Fruit fly (Drosophila melanogaster) whole organism, embryonic: ENCODE data around the gene lectin-37Da.

Experiments
- BtbVII ChIP-seq: fragments of 200-800 bp; sonication (Bioruptor generic); optimal IDR thresholded peaks from 3 replicates; lab custom pipeline; 2017; ENCODE audit warnings: missing biosample characterization, mild to moderate bottlenecking, missing genetic modification characterization
- CG10321 ChIP-seq: fragments of 200-800 bp; sonication (Bioruptor generic); IDR thresholded peaks from 2 replicates; pipeline ENCODE4 v1.3.6; 2022; ENCODE audit warnings: missing biosample characterization, missing genetic modification characterization
- CG10565 ChIP-seq: fragments of 200-800 bp; sonication (Bioruptor generic); optimal IDR thresholded peaks from 3 replicates; lab custom pipeline; 2016; ENCODE audit warnings: missing biosample characterization, mild to moderate bottlenecking, missing genetic modification characterization
- CG11695 ChIP-seq: fragments of 200-800 bp; sonication (Bioruptor generic); IDR thresholded peaks from 3 replicates; pipeline ENCODE4 v1.3.6; 2022; ENCODE audit warnings: missing biosample characterization, missing genetic modification characterization
- CG1233 ChIP-seq: fragments of 200-800 bp; sonication (Bioruptor generic); optimal IDR thresholded peaks from 4 replicates; lab custom pipeline; 2018; ENCODE audit warnings: missing biosample characterization, mild to moderate bottlenecking, missing genetic modification characterization
- CG13287 ChIP-seq: fragments of 200-800 bp; sonication (Bioruptor generic); IDR thresholded peaks from 2 replicates; pipeline ENCODE4 v1.3.6; 2022; ENCODE audit warnings: missing biosample characterization, missing genetic modification characterization; ENCODE audit not compliant: partially characterized antibody
- CG17328 ChIP-seq: fragments of 200-800 bp; sonication (Bioruptor generic); IDR thresholded peaks from 2 replicates; pipeline ENCODE4 v1.3.6; 2022; ENCODE audit warnings: missing biosample characterization, missing genetic modification characterization
- CG18599 ChIP-seq: fragments of 200-800 bp; sonication (Bioruptor generic); optimal IDR thresholded peaks from 3 replicates; lab custom pipeline; 2017; ENCODE audit warnings: missing biosample characterization, missing genetic modification characterization, mild to moderate bottlenecking, moderate library complexity, missing genetic modification reagents
- CG2116 ChIP-seq: fragments of 200-800 bp; sonication (Bioruptor generic); optimal IDR thresholded peaks from 3 replicates; lab custom pipeline; 2018; ENCODE audit warnings: missing biosample characterization, mild to moderate bottlenecking, missing genetic modification characterization
- CG2129 ChIP-seq: fragments of 200-800 bp; sonication (Bioruptor generic); IDR thresholded peaks from 2 replicates; pipeline ENCODE4 v1.3.6; 2022; ENCODE audit warnings: missing biosample characterization, missing genetic modification characterization; ENCODE audit not compliant: partially characterized antibody
- CG30431 ChIP-seq: fragments of 200-800 bp; sonication (Bioruptor generic); optimal IDR thresholded peaks from 2 replicates; lab custom pipeline; 2017; ENCODE audit warnings: missing biosample characterization, missing genetic modification characterization
- CG31224 ChIP-seq: fragments of 200-800 bp; sonication (Bioruptor generic); IDR thresholded peaks from 2 replicates; pipeline ENCODE4 v1.3.6; 2022; ENCODE audit warnings: missing biosample characterization, missing genetic modification characterization
- CG32767 ChIP-seq: fragments of 200-800 bp; sonication (Bioruptor generic); IDR thresholded peaks from 2 replicates; pipeline ENCODE4 v1.3.6; 2022; ENCODE audit warnings: missing biosample characterization, missing genetic modification characterization
- CG6175 ChIP-seq: fragments of 200-800 bp; sonication (Bioruptor generic); IDR thresholded peaks from 3 replicates; pipeline ENCODE4 v1.3.6; 2022; ENCODE audit warnings: missing biosample characterization, missing genetic modification characterization
- CG6813 ChIP-seq: fragments of 200-800 bp; sonication (Bioruptor generic); optimal IDR thresholded peaks from 2 replicates; lab custom pipeline; 2017; ENCODE audit warnings: missing biosample characterization, missing genetic modification characterization, mild to moderate bottlenecking, moderate library complexity, missing genetic modification reagents
- CG7987 ChIP-seq: fragments of 200-800 bp; sonication (Bioruptor generic); optimal IDR thresholded peaks from 2 replicates; lab custom pipeline; 2018; ENCODE audit warnings: missing biosample characterization, mild to moderate bottlenecking, missing genetic modification characterization, moderate library complexity
- CG8765 ChIP-seq: fragments of 200-800 bp; sonication (Bioruptor generic); IDR thresholded peaks from 2 replicates; pipeline ENCODE4 v1.3.6; 2022; ENCODE audit warnings: missing biosample characterization, missing genetic modification characterization
- CG8944 ChIP-seq: fragments of 200-800 bp; sonication (Bioruptor generic); optimal IDR thresholded peaks from 3 replicates; lab custom pipeline; 2016; ENCODE audit warnings: missing biosample characterization, missing genetic modification characterization
- CG9215 ChIP-seq: fragments of 200-800 bp; sonication (Bioruptor generic); IDR thresholded peaks from 2 replicates; pipeline ENCODE4 v1.3.6; 2022; ENCODE audit warnings: missing biosample characterization, missing genetic modification characterization
- CG9932 ChIP-seq: fragments of 200-800 bp; sonication (Bioruptor generic); IDR thresholded peaks from 2 replicates; pipeline ENCODE4 v1.3.6; 2022; ENCODE audit warnings: missing biosample characterization, missing genetic modification characterization
- Dbx ChIP-seq: fragments of 200-800 bp; sonication (Bioruptor generic); IDR thresholded peaks from 3 replicates; pipeline ENCODE4 v1.3.6; 2022; ENCODE audit warnings: missing biosample characterization, missing genetic modification characterization
- Deaf1 ChIP-seq: fragments of 200-800 bp; optimal IDR thresholded peaks from 3 replicates; lab custom pipeline; 2019; ENCODE audit warnings: missing biosample characterization, mild to moderate bottlenecking, missing genetic modification characterization, moderate library complexity
- Hr51 ChIP-seq, 2 experiments: fragments of 200-800 bp; sonication (Bioruptor generic); optimal IDR thresholded peaks; 2 replicates in 1 of 2; 3 replicates in 1 of 2; lab custom pipeline; 2016 to 2018; ENCODE audit warnings: missing biosample characterization in 2 of 2, missing genetic modification characterization in 2 of 2, mild to moderate bottlenecking in 1 of 2, moderate library complexity in 1 of 2
- Mad ChIP-seq: fragments of 200-800 bp; sonication (Bioruptor generic); optimal IDR thresholded peaks from 2 replicates; lab custom pipeline; 2016; ENCODE audit warnings: missing biosample characterization, missing genetic modification characterization
- NC2α ChIP-seq: fragments of 200-800 bp; sonication (Bioruptor generic); optimal IDR thresholded peaks from 2 replicates; lab custom pipeline; 2016; ENCODE audit warnings: missing biosample characterization, missing genetic modification characterization
- Nf-YC ChIP-seq: fragments of 200-800 bp; optimal IDR thresholded peaks from 3 replicates; lab custom pipeline; 2019; ENCODE audit warnings: missing biosample characterization, mild to moderate bottlenecking, missing genetic modification characterization, moderate library complexity
- Oli ChIP-seq: fragments of 200-800 bp; sonication (Bioruptor generic); optimal IDR thresholded peaks from 2 replicates; lab custom pipeline; 2018; ENCODE audit warnings: missing biosample characterization, mild to moderate bottlenecking, missing genetic modification characterization, moderate library complexity
- Taf1 ChIP-seq: fragments of 200-800 bp; sonication (Bioruptor generic); IDR thresholded peaks from 2 replicates; pipeline ENCODE4 v1.3.6; 2022; ENCODE audit warnings: missing biosample characterization, missing genetic modification characterization
- Vsx1 ChIP-seq: fragments of 200-800 bp; sonication (Bioruptor generic); optimal IDR thresholded peaks from 2 replicates; lab custom pipeline; 2017; ENCODE audit warnings: missing biosample characterization, mild to moderate bottlenecking, missing genetic modification characterization, missing genetic modification reagents
- ase ChIP-seq: fragments of 200-800 bp; sonication (Bioruptor generic); IDR thresholded peaks from 3 replicates; pipeline ENCODE4 v1.3.6; 2022; ENCODE audit warnings: missing biosample characterization, missing genetic modification characterization
- cato ChIP-seq: fragments of 200-800 bp; sonication (Bioruptor generic); optimal IDR thresholded peaks from 2 replicates; lab custom pipeline; 2016; ENCODE audit warnings: missing biosample characterization, missing genetic modification characterization, borderline replicate concordance
- cg ChIP-seq: fragments of 200-800 bp; sonication (Bioruptor generic); optimal IDR thresholded peaks from 3 replicates; lab custom pipeline; 2019; ENCODE audit warnings: missing biosample characterization, mild to moderate bottlenecking, missing genetic modification characterization, moderate library complexity
- dan ChIP-seq: fragments of 200-800 bp; sonication (Bioruptor generic); IDR thresholded peaks from 2 replicates; pipeline ENCODE4 v1.3.6; 2022; ENCODE audit warnings: missing biosample characterization, missing genetic modification characterization
- grn ChIP-seq: fragments of 200-800 bp; sonication (Bioruptor generic); optimal IDR thresholded peaks from 3 replicates; lab custom pipeline; 2017; ENCODE audit warnings: missing biosample characterization, missing genetic modification characterization
- her ChIP-seq: fragments of 200-800 bp; sonication (Bioruptor generic); optimal IDR thresholded peaks from 2 replicates; lab custom pipeline; 2016; ENCODE audit warnings: missing biosample characterization, missing genetic modification characterization
- ind ChIP-seq: fragments of 200-800 bp; sonication (Bioruptor generic); optimal IDR thresholded peaks from 3 replicates; lab custom pipeline; 2016; ENCODE audit warnings: missing biosample characterization, missing genetic modification characterization
- kah ChIP-seq: fragments of 200-800 bp; sonication (Bioruptor generic); optimal IDR thresholded peaks from 2 replicates; lab custom pipeline; 2018; ENCODE audit warnings: missing biosample characterization, mild to moderate bottlenecking, missing genetic modification characterization
- kay ChIP-seq: fragments of 200-800 bp; sonication (Bioruptor generic); optimal IDR thresholded peaks from 2 replicates; lab custom pipeline; 2016; ENCODE audit warnings: missing biosample characterization, missing genetic modification characterization
- knrl ChIP-seq: fragments of 200-800 bp; sonication (Bioruptor generic); IDR thresholded peaks from 3 replicates; pipeline ENCODE4 v1.3.6; 2022; ENCODE audit warnings: missing biosample characterization, missing genetic modification characterization; ENCODE audit not compliant: partially characterized antibody
- lmd ChIP-seq: fragments of 200-800 bp; sonication (Bioruptor generic); IDR thresholded peaks from 2 replicates; pipeline ENCODE4 v1.3.6; 2022; ENCODE audit warnings: missing biosample characterization, missing genetic modification characterization
- org-1 ChIP-seq: fragments of 200-800 bp; sonication (Bioruptor generic); optimal IDR thresholded peaks from 2 replicates; lab custom pipeline; 2017; ENCODE audit warnings: missing biosample characterization, missing genetic modification characterization
- pnt ChIP-seq: fragments of 200-800 bp; sonication (Bioruptor generic); optimal IDR thresholded peaks from 3 replicates; lab custom pipeline; 2016; ENCODE audit warnings: missing biosample characterization, missing genetic modification characterization
- sim ChIP-seq: fragments of 200-800 bp; sonication (Bioruptor generic); IDR thresholded peaks from 2 replicates; pipeline ENCODE4 v1.3.6; 2022; ENCODE audit warnings: missing biosample characterization, missing genetic modification characterization
- tna ChIP-seq: fragments of 200-800 bp; sonication (Bioruptor generic); IDR thresholded peaks from 2 replicates; pipeline ENCODE4 v1.3.6; 2022; ENCODE audit warnings: missing biosample characterization, missing genetic modification characterization; ENCODE audit not compliant: partially characterized antibody
- toy ChIP-seq: fragments of 200-800 bp; sonication (Bioruptor generic); IDR thresholded peaks from 2 replicates; pipeline ENCODE4 v1.3.6; 2022; ENCODE audit warnings: missing biosample characterization, missing genetic modification characterization

Gene lectin-37Da

DNA sequence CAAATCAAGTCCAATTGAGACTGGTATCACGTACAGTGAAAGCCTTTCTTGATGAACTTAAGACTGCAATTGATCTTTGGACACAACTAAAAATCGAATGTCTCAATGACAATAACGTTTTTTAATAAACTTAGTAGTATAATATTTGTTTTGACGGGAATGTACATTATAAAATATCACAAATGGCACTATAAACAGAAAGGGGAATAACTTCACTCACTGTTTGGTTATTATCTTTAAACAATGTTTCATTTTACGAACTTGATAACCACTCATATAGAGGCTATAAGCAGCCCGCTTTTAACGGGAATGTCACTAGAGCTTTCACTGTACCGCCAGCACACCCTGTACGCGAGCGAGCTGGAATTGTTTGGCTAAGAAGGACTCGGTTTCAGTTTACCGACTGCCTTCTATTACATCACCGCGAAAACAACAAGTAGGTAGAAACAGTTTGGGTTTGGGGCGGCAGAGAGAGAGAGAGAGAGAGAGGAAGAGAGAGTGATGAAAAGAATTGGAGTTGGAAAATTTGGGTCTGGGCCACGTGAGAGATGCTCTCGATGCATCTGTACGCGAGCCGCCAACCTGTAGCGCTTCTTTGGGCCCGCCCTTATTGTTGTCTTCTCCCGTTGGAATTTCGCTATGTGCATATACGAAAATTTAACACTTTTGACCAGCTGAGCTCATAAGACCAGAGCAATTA, 20.4 kb upstream of the lectin-37Da start (continued):
- no peak for TF ChIP-seq CG6813 (GFP tag; lab: Kevin White, UChicago)
- TF ChIP-seq kah (GFP tag; lab: Kevin White, UChicago): peak; percentile 19
- no peak for TF ChIP-seq Vsx1 (GFP tag; lab: Kevin White, UChicago)
- no peak for TF ChIP-seq CG17328
- no peak for TF ChIP-seq BtbVII
- TF ChIP-seq Dbx: no peak
- TF ChIP-seq CG30431 (GFP tag; lab: Kevin White, UChicago): no peak
- peak; percentile 59 for TF ChIP-seq CG18599 (GFP tag; lab: Kevin White, UChicago)
- no peak for TF ChIP-seq CG8944 (GFP tag; lab: Kevin White, UChicago)
- TF ChIP-seq toy (GFP tag; lab: Robert Waterston, UW): no peak
- no peak for TF ChIP-seq CG8765
- TF ChIP-seq cato (GFP tag; lab: Kevin White, UChicago): no peak
- no peak for TF ChIP-seq CG9215
- no peak for TF ChIP-seq her
- no peak for TF ChIP-seq cg (GFP tag; lab: Kevin White, UChicago)
- TF ChIP-seq CG2116 (GFP tag; lab: Kevin White, UChicago): no peak
- TF ChIP-seq CG6175: no peak
- TF ChIP-seq sim (GFP tag; lab: Robert Waterston, UW): no peak
- no peak for TF ChIP-seq CG7987 (GFP tag; lab: Kevin White, UChicago)
- peak; percentile 45; the same call in 1 of the 2 replicates for TF ChIP-seq CG9932 (GFP tag; lab: Robert Waterston, UW)
- no peak for TF ChIP-seq CG2129
- TF ChIP-seq dan (GFP tag; lab: Robert Waterston, UW): no peak
- TF ChIP-seq Mad (GFP tag; lab: Kevin White, UChicago): no peak
- peak; percentile 22 for TF ChIP-seq ind
- TF ChIP-seq kay (GFP tag; lab: Kevin White, UChicago): no peak
- TF ChIP-seq lmd (GFP tag; lab: Robert Waterston, UW): no peak; the same call in 1 of the 2 replicates
- no peak for TF ChIP-seq org-1 (GFP tag; lab: Kevin White, UChicago)
- TF ChIP-seq NC2α: no peak
- TF ChIP-seq CG10565 (GFP tag; lab: Kevin White, UChicago): no peak
- TF ChIP-seq Nf-YC: no peak
- TF ChIP-seq Hr51 (GFP tag; optimal IDR thresholded peaks at IDR 0.05; lab: Kevin White, UChicago): peak in 1 of 2 experiments; percentile 33
- TF ChIP-seq knrl (GFP tag; lab: Robert Waterston, UW): no peak
- TF ChIP-seq grn (GFP tag; lab: Kevin White, UChicago): no peak
- no peak for TF ChIP-seq CG1233 (GFP tag; lab: Kevin White, UChicago)
- no peak for TF ChIP-seq CG31224 (GFP tag; lab: Robert Waterston, UW)
- TF ChIP-seq Oli: peak; percentile 32
- TF ChIP-seq CG11695 (GFP tag; lab: Robert Waterston, UW): no peak
- no peak for TF ChIP-seq ase
- TF ChIP-seq CG10321 (GFP tag; lab: Robert Waterston, UW): no peak
- TF ChIP-seq tna: no peak
- no peak for TF ChIP-seq CG13287 (GFP tag; lab: Robert Waterston, UW)
- peak; percentile 17 for TF ChIP-seq Deaf1 (tag; lab: Kevin White, UChicago)
- TF ChIP-seq CG32767 (GFP tag; lab: Robert Waterston, UW): no peak
- TF ChIP-seq pnt (GFP tag; lab: Kevin White, UChicago): no peak
- no peak for TF ChIP-seq Taf1 (GFP tag; lab: Robert Waterston, UW)
